Worm (Caenorhabditis elegans) whole organism, L3 larva: Measurements from ENCODE around the gene fipr-16.

ENCODE experiments used
- R02D3.7 ChIP-seq: fragments of 150-350 bp; optimal IDR thresholded peaks from 2 replicates; lab custom pipeline; 2014; ENCODE audit warnings: missing biosample characterization, missing genetic modification characterization
- ZK546.5 ChIP-seq: sonication (generic microtip); optimal IDR thresholded peaks from 2 replicates; lab custom pipeline; 2017; ENCODE audit warnings: missing biosample characterization, missing genetic modification characterization
- aly-2 ChIP-seq: fragments of 150-350 bp; optimal IDR thresholded peaks from 2 replicates; lab custom pipeline; 2014; ENCODE audit warnings: missing biosample characterization, missing genetic modification characterization
- ceh-16 ChIP-seq: sonication (generic microtip); optimal IDR thresholded peaks from 2 replicates; lab custom pipeline; 2017; ENCODE audit warnings: missing biosample characterization, missing genetic modification characterization
- ceh-28 ChIP-seq: fragments of 150-350 bp; optimal IDR thresholded peaks from 2 replicates; lab custom pipeline; 2014; ENCODE audit warnings: missing biosample characterization, missing genetic modification reagents, missing genetic modification characterization
- ceh-82 ChIP-seq: fragments of 150-350 bp; optimal IDR thresholded peaks from 2 replicates; lab custom pipeline; 2014; ENCODE audit warnings: missing biosample characterization, missing genetic modification characterization
- ceh-9 ChIP-seq: sonication (generic microtip); optimal IDR thresholded peaks from 2 replicates; lab custom pipeline; 2018; ENCODE audit warnings: missing biosample characterization, missing genetic modification characterization
- daf-12 ChIP-seq: fragments of 150-350 bp; optimal IDR thresholded peaks from 2 replicates; lab custom pipeline; 2014; ENCODE audit warnings: missing biosample characterization, missing genetic modification reagents, missing genetic modification characterization
- egl-27 ChIP-seq: sonication (generic microtip); optimal IDR thresholded peaks from 4 replicates; lab custom pipeline; 2017; ENCODE audit warnings: missing biosample characterization, missing genetic modification reagents, missing genetic modification characterization
- egl-5 ChIP-seq: fragments of 150-350 bp; optimal IDR thresholded peaks from 2 replicates; lab custom pipeline; 2017; ENCODE audit warnings: missing biosample characterization, missing genetic modification reagents, missing genetic modification characterization, inconsistent platforms
- elt-1 ChIP-seq: fragments of 150-350 bp; optimal IDR thresholded peaks from 2 replicates; lab custom pipeline; 2014; ENCODE audit warnings: missing biosample characterization, missing genetic modification characterization
- elt-2 ChIP-seq: sonication (generic microtip); optimal IDR thresholded peaks from 2 replicates; lab custom pipeline; 2016; ENCODE audit warnings: missing genetic modification reagents, mild to moderate bottlenecking, missing genetic modification characterization, missing compliant biosample characterization
- fkh-10 ChIP-seq: sonication (generic microtip); optimal IDR thresholded peaks from 2 replicates; lab custom pipeline; 2017; ENCODE audit warnings: missing biosample characterization, missing genetic modification reagents, missing genetic modification characterization
- fkh-2 ChIP-seq: fragments of 150-350 bp; optimal IDR thresholded peaks from 2 replicates; lab custom pipeline; 2014; ENCODE audit warnings: missing biosample characterization, missing genetic modification reagents, missing genetic modification characterization
- fos-1 ChIP-seq: fragments of 150-350 bp; optimal IDR thresholded peaks from 2 replicates; lab custom pipeline; 2014; ENCODE audit warnings: missing biosample characterization, missing genetic modification characterization
- hmg-11 ChIP-seq: sonication (generic microtip); optimal IDR thresholded peaks from 2 replicates; lab custom pipeline; 2016; ENCODE audit warnings: missing genetic modification characterization, missing compliant biosample characterization
- jun-1 ChIP-seq: fragments of 150-350 bp; optimal IDR thresholded peaks from 2 replicates; lab custom pipeline; 2014; ENCODE audit warnings: missing biosample characterization, missing genetic modification reagents, missing genetic modification characterization
- lin-15B ChIP-seq: fragments of 150-350 bp; optimal IDR thresholded peaks from 2 replicates; lab custom pipeline; 2014; ENCODE audit warnings: missing biosample characterization, missing genetic modification characterization
- lin-39 ChIP-seq: fragments of 150-350 bp; optimal IDR thresholded peaks from 2 replicates; lab custom pipeline; 2018; ENCODE audit warnings: missing biosample characterization, missing genetic modification reagents, missing genetic modification characterization
- lsy-12 ChIP-seq: sonication (generic microtip); optimal IDR thresholded peaks from 2 replicates; lab custom pipeline; 2016; ENCODE audit warnings: mild to moderate bottlenecking, missing genetic modification characterization, missing compliant biosample characterization
- mdl-1 ChIP-seq: fragments of 150-350 bp; optimal IDR thresholded peaks from 2 replicates; lab custom pipeline; 2014; ENCODE audit warnings: missing biosample characterization, missing genetic modification characterization
- mml-1 ChIP-seq: fragments of 150-350 bp; sonication (generic microtip); optimal IDR thresholded peaks from 3 replicates; lab custom pipeline; 2014; ENCODE audit warnings: missing biosample characterization, missing genetic modification characterization
- nfya-1 ChIP-seq: sonication (generic microtip); optimal IDR thresholded peaks from 2 replicates; lab custom pipeline; 2017; ENCODE audit warnings: missing genetic modification characterization, mild to moderate bottlenecking, missing compliant biosample characterization, antibody characterized with exemption, moderate library complexity; ENCODE audit not compliant: insufficient read depth
- nhr-11 ChIP-seq: fragments of 150-350 bp; optimal IDR thresholded peaks from 2 replicates; lab custom pipeline; 2014; ENCODE audit warnings: missing biosample characterization, missing genetic modification characterization
- nhr-12 ChIP-seq: fragments of 150-350 bp; optimal IDR thresholded peaks from 2 replicates; lab custom pipeline; 2014; ENCODE audit warnings: missing biosample characterization, missing genetic modification characterization
- nhr-237 ChIP-seq: fragments of 150-350 bp; optimal IDR thresholded peaks from 2 replicates; lab custom pipeline; 2014; ENCODE audit warnings: missing biosample characterization, missing genetic modification characterization
- nhr-25 ChIP-seq: sonication (generic microtip); optimal IDR thresholded peaks from 2 replicates; lab custom pipeline; 2017; ENCODE audit warnings: missing biosample characterization, missing genetic modification characterization
- nhr-28 ChIP-seq: fragments of 150-350 bp; optimal IDR thresholded peaks from 2 replicates; lab custom pipeline; 2014; ENCODE audit warnings: missing biosample characterization, missing genetic modification characterization
- nhr-43 ChIP-seq: sonication (generic microtip); optimal IDR thresholded peaks from 2 replicates; lab custom pipeline; 2016; ENCODE audit warnings: mild to moderate bottlenecking, missing genetic modification characterization, missing compliant biosample characterization; ENCODE audit not compliant: poor library complexity, severe bottlenecking
- nhr-67 ChIP-seq: fragments of 150-350 bp; optimal IDR thresholded peaks from 2 replicates; lab custom pipeline; 2014; ENCODE audit warnings: missing biosample characterization, missing genetic modification characterization
- nhr-76 ChIP-seq: fragments of 150-350 bp; sonication (generic microtip); optimal IDR thresholded peaks from 5 replicates; lab custom pipeline; 2014; ENCODE audit warnings: missing biosample characterization, missing genetic modification characterization
- nhr-77 ChIP-seq: fragments of 150-350 bp; optimal IDR thresholded peaks from 2 replicates; lab custom pipeline; 2014; ENCODE audit warnings: missing biosample characterization, missing genetic modification characterization
- pha-4 ChIP-seq: fragments of 150-350 bp; optimal IDR thresholded peaks from 2 replicates; lab custom pipeline; 2014; ENCODE audit warnings: missing biosample characterization, missing genetic modification reagents, missing genetic modification characterization
- pqm-1 ChIP-seq: fragments of 150-350 bp; optimal IDR thresholded peaks from 2 replicates; lab custom pipeline; 2017; ENCODE audit warnings: missing biosample characterization, missing genetic modification characterization, inconsistent platforms
- sea-2 ChIP-seq: fragments of 150-350 bp; sonication (generic microtip); optimal IDR thresholded peaks from 4 replicates; lab custom pipeline; 2014; ENCODE audit warnings: missing biosample characterization, missing genetic modification reagents, missing genetic modification characterization
- skn-1 ChIP-seq: fragments of 150-350 bp; optimal IDR thresholded peaks from 2 replicates; lab custom pipeline; 2014; ENCODE audit warnings: missing biosample characterization, missing genetic modification characterization
- snpc-4 ChIP-seq: fragments of 150-350 bp; optimal IDR thresholded peaks from 2 replicates; lab custom pipeline; 2014; ENCODE audit warnings: missing biosample characterization, missing genetic modification characterization
- tbx-2 ChIP-seq: sonication (generic microtip); optimal IDR thresholded peaks from 2 replicates; lab custom pipeline; 2016; ENCODE audit warnings: mild to moderate bottlenecking, missing genetic modification characterization, missing compliant biosample characterization
- unc-39 ChIP-seq: sonication (generic microtip); optimal IDR thresholded peaks from 4 replicates; lab custom pipeline; 2017; ENCODE audit warnings: missing biosample characterization, missing genetic modification characterization
- zag-1 ChIP-seq: fragments of 150-350 bp; optimal IDR thresholded peaks from 2 replicates; lab custom pipeline; 2014; ENCODE audit warnings: missing biosample characterization, missing genetic modification characterization
- ztf-11 ChIP-seq: fragments of 150-350 bp; optimal IDR thresholded peaks from 2 replicates; lab custom pipeline; 2014; ENCODE audit warnings: missing biosample characterization, missing genetic modification characterization

Gene fipr-16

ce11 chrIII:8630833-8631232 lies 40.1 kb upstream of the fipr-16 start, which contains the start of gene dnj-10 (continued):
- TF ChIP-seq fos-1 (no peak), nfya-1 (peak; percentile 72), aly-2 (tag; lab: Kevin White, UChicago) (no peak), nhr-237 (no peak), snpc-4 (tag; lab: Kevin White, UChicago) (peak; percentile 16), ztf-11 (tag; lab: Kevin White, UChicago) (no peak), tbx-2 (tag; lab: Kevin White, UChicago) (no peak)

ce11 chrIII:8628405-8628982 lies 37.7 kb upstream of the fipr-16 start, which contains the start of the genes polk-1 and gpr-1:
Gene polk-1 (minus strand): TSS chrIII:8628590.
Gene gpr-1 (plus strand): TSS chrIII:8628932.
- no peak for TF ChIP-seq egl-5 (tag; lab: Kevin White, UChicago)
- no peak for TF ChIP-seq zag-1 (tag; lab: Kevin White, UChicago)
- TF ChIP-seq nfya-1, result peak; percentile 36
- no peak for TF ChIP-seq ZK546.5 (tag; lab: Kevin White, UChicago)
- TF ChIP-seq ceh-16 (tag; lab: Kevin White, UChicago), result no peak
- TF ChIP-seq ceh-28, result no peak
- TF ChIP-seq jun-1 (tag; lab: Kevin White, UChicago), result no peak
- TF ChIP-seq fkh-2 (tag; lab: Kevin White, UChicago), result no peak
- TF ChIP-seq nhr-11 (tag; lab: Kevin White, UChicago), result no peak
- TF ChIP-seq pha-4 (tag; lab: Kevin White, UChicago), result no peak
- peak; percentile 57 for TF ChIP-seq lin-15B
- no peak for TF ChIP-seq lsy-12
- TF ChIP-seq nhr-43 (tag; lab: Kevin White, UChicago), result no peak
- no peak for TF ChIP-seq nhr-67 (tag; lab: Kevin White, UChicago)
- TF ChIP-seq sea-2 (GFP tag; lab: Kevin White, UChicago), result no peak
- no peak for TF ChIP-seq ztf-11 (tag; lab: Kevin White, UChicago)
- no peak for TF ChIP-seq pqm-1 (tag; lab: Kevin White, UChicago)
- no peak for TF ChIP-seq nhr-28 (tag; lab: Kevin White, UChicago)
- no peak for TF ChIP-seq ceh-82 (tag; lab: Kevin White, UChicago)
- TF ChIP-seq lin-39 (tag; lab: Kevin White, UChicago), result peak; percentile 6
- TF ChIP-seq hmg-11 (tag; lab: Kevin White, UChicago), result no peak
- TF ChIP-seq elt-1 (tag; lab: Kevin White, UChicago), result no peak
- no peak for TF ChIP-seq mdl-1
- no peak for TF ChIP-seq nhr-77 (tag; lab: Kevin White, UChicago)
- TF ChIP-seq skn-1 (tag; lab: Kevin White, UChicago), result no peak
- no peak for TF ChIP-seq ceh-9 (tag; lab: Kevin White, UChicago)

- TF ChIP-seq R02D3.7 (tag; lab: Kevin White, UChicago) (no peak), egl-27 (tag; lab: Kevin White, UChicago) (no peak), nhr-237 (no peak), skn-1 (tag; lab: Kevin White, UChicago) (no peak), ceh-16 (tag; lab: Kevin White, UChicago) (no peak), hmg-11 (tag; lab: Kevin White, UChicago) (no peak), daf-12 (tag; lab: Kevin White, UChicago) (no peak), pqm-1 (tag; lab: Kevin White, UChicago) (no peak), elt-1 (tag; lab: Kevin White, UChicago) (peak; percentile 16), lsy-12 (no peak), nhr-25 (tag; lab: Kevin White, UChicago) (peak; percentile 57)
These were observed 34.3 kb upstream of the fipr-16 start for ce11 chrIII:8625125-8625524.

ce11 chrIII:8622435-8622834 lies 31.7 kb upstream of the fipr-16 start, which contains the start of gene ceh-16:
Gene ceh-16 (plus strand): TSS chrIII:8622735.
- TF ChIP-seq nhr-76 (tag; lab: Kevin White, UChicago), result no peak
- no peak for TF ChIP-seq ceh-9 (tag; lab: Kevin White, UChicago)
- TF ChIP-seq nhr-77 (tag; lab: Kevin White, UChicago), result no peak
- no peak for TF ChIP-seq lin-15B
- no peak for TF ChIP-seq nhr-43 (tag; lab: Kevin White, UChicago)
- no peak for TF ChIP-seq unc-39 (tag; lab: Kevin White, UChicago)
- no peak for TF ChIP-seq pha-4 (tag; lab: Kevin White, UChicago)
- no peak for TF ChIP-seq elt-2 (tag; lab: Kevin White, UChicago)
- TF ChIP-seq fkh-2 (tag; lab: Kevin White, UChicago), result no peak
- TF ChIP-seq fos-1, result no peak
- TF ChIP-seq mml-1 (tag; lab: Kevin White, UChicago), result no peak
- TF ChIP-seq fkh-10 (GFP tag; lab: Kevin White, UChicago), result no peak
- no peak for TF ChIP-seq nhr-11 (tag; lab: Kevin White, UChicago)
- TF ChIP-seq nhr-12, result no peak
- no peak for TF ChIP-seq sea-2 (GFP tag; lab: Kevin White, UChicago)
- TF ChIP-seq ceh-16 (tag; lab: Kevin White, UChicago), result no peak
- TF ChIP-seq daf-12 (tag; lab: Kevin White, UChicago), result no peak
